Fruit fly (Drosophila melanogaster) whole organism, wandering third instar larva: ENCODE data around the gene Ag5r.

Source experiments
- Abd-B ChIP-seq: fragments of >200 bp; optimal IDR thresholded peaks from 2 replicates; lab custom pipeline; 2017; ENCODE audit warnings: missing biosample characterization, missing genetic modification characterization
- CG32264 ChIP-seq: fragments of 200-800 bp; sonication (Bioruptor generic); optimal IDR thresholded peaks from 2 replicates; lab custom pipeline; 2016; ENCODE audit warnings: missing biosample characterization, missing genetic modification characterization
- Hr78 ChIP-seq: fragments of >200 bp; optimal IDR thresholded peaks from 2 replicates; lab custom pipeline; 2017; ENCODE audit warnings: missing biosample characterization, missing genetic modification characterization
- Sp1 ChIP-seq: fragments of 200-800 bp; sonication (Bioruptor generic); optimal IDR thresholded peaks from 3 replicates; lab custom pipeline; 2019; ENCODE audit warnings: missing biosample characterization, mild to moderate bottlenecking, missing genetic modification characterization, moderate library complexity
- ey ChIP-seq: fragments of 200-800 bp; sonication (Bioruptor generic); optimal IDR thresholded peaks from 2 replicates; lab custom pipeline; 2016; ENCODE audit warnings: missing biosample characterization, missing genetic modification characterization
- lola ChIP-seq: fragments of >200 bp; optimal IDR thresholded peaks from 2 replicates; lab custom pipeline; 2017; ENCODE audit warnings: missing biosample characterization, missing genetic modification characterization
- rgr ChIP-seq: fragments of 200-800 bp; sonication (Bioruptor generic); optimal IDR thresholded peaks from 3 replicates; lab custom pipeline; 2016; ENCODE audit warnings: missing biosample characterization, mild to moderate bottlenecking, missing genetic modification characterization
- usp ChIP-seq: fragments of >200 bp; optimal IDR thresholded peaks from 2 replicates; lab custom pipeline; 2017; ENCODE audit warnings: missing biosample characterization, missing genetic modification characterization

DNA sequence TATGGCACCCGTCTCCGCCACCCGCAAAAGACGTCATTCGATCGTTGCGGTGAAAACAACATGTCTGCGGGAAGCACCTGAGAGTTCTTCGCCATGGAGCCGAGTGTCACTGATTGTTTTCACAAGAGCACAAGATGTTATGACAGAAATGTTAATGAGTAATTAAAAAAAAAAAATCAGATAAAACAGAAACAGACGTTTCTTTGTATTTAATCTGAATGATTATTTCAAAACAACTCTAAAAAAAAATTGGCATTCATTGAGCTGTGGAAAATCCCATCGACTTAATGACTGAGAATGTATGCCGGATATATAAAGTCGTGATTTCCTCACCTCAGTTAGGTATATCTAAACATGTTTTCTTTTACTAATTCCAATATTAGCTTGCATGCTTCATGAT is at the start of gene Ag5r:
- TF ChIP-seq usp (GFP tag; lab: Kevin White, UChicago) (no peak), rgr (GFP tag; lab: Kevin White, UChicago) (no peak), ey (no peak), lola (GFP tag; lab: Kevin White, UChicago) (no peak), Hr78 (GFP tag; lab: Kevin White, UChicago) (no peak), CG32264 (GFP tag; lab: Kevin White, UChicago) (no peak), Sp1 (GFP tag; lab: Kevin White, UChicago) (no peak), Abd-B (GFP tag; lab: Kevin White, UChicago) (no peak)
